Worm (Caenorhabditis elegans) whole organism, L2 larva: Measurements from ENCODE around the gene srw-60.
A peak's percentile ranks its signal among the peaks of the same experiment; 100 is the strongest.

Source experiments
- C34F6.9 ChIP-seq: fragments of 150-350 bp; optimal IDR thresholded peaks from 2 replicates; lab custom pipeline; 2014; ENCODE audit warnings: missing biosample characterization, missing genetic modification characterization
- F13H6.1 ChIP-seq: sonication (generic microtip); optimal IDR thresholded peaks from 2 replicates; lab custom pipeline; 2016; ENCODE audit warnings: missing genetic modification characterization, missing compliant biosample characterization
- R02D3.7 ChIP-seq: fragments of 150-350 bp; optimal IDR thresholded peaks from 2 replicates; lab custom pipeline; 2014; ENCODE audit warnings: missing biosample characterization, missing genetic modification characterization
- Y55F3AM.14 ChIP-seq: fragments of 200-800 bp; sonication (Bioruptor generic); optimal IDR thresholded peaks from 2 replicates; lab custom pipeline; 2018; ENCODE audit warnings: mild to moderate bottlenecking, missing genetic modification characterization, missing compliant biosample characterization
- alr-1 ChIP-seq: fragments of 150-350 bp; optimal IDR thresholded peaks from 2 replicates; lab custom pipeline; 2014; ENCODE audit warnings: missing biosample characterization, missing genetic modification characterization
- ama-1 ChIP-seq: fragments of 150-350 bp; optimal IDR thresholded peaks from 2 replicates; lab custom pipeline; 2018; ENCODE audit warnings: inconsistent platforms
- blmp-1 ChIP-seq: sonication (generic microtip); optimal IDR thresholded peaks from 2 replicates; lab custom pipeline; 2017; ENCODE audit warnings: missing genetic modification characterization, mild to moderate bottlenecking, missing compliant biosample characterization, antibody characterized with exemption, moderate library complexity; ENCODE audit not compliant: insufficient read depth
- ceh-82 ChIP-seq: fragments of 150-350 bp; optimal IDR thresholded peaks from 2 replicates; lab custom pipeline; 2014; ENCODE audit warnings: missing biosample characterization, missing genetic modification characterization
- crh-2 ChIP-seq: sonication (generic microtip); optimal IDR thresholded peaks from 2 replicates; lab custom pipeline; 2017; ENCODE audit warnings: missing biosample characterization, missing genetic modification characterization
- dmd-4 ChIP-seq: sonication (generic microtip); optimal IDR thresholded peaks from 2 replicates; lab custom pipeline; 2017; ENCODE audit warnings: missing biosample characterization, missing genetic modification characterization
- egl-27 ChIP-seq: sonication (generic microtip); optimal IDR thresholded peaks from 3 replicates; lab custom pipeline; 2017; ENCODE audit warnings: missing biosample characterization, missing genetic modification reagents, missing genetic modification characterization
- elt-3 ChIP-seq: sonication (generic microtip); optimal IDR thresholded peaks from 2 replicates; lab custom pipeline; 2017; ENCODE audit warnings: missing biosample characterization, missing genetic modification characterization
- gmeb-1 ChIP-seq: fragments of 150-350 bp; optimal IDR thresholded peaks from 2 replicates; lab custom pipeline; 2014; ENCODE audit warnings: missing biosample characterization, missing genetic modification characterization
- lin-11 ChIP-seq: fragments of 150-350 bp; sonication (generic microtip); optimal IDR thresholded peaks from 2 replicates; lab custom pipeline; 2014; ENCODE audit warnings: missing biosample characterization, missing genetic modification characterization, inconsistent platforms, mixed read lengths
- lin-13 ChIP-seq: fragments of 150-350 bp; optimal IDR thresholded peaks from 2 replicates; lab custom pipeline; 2014; ENCODE audit warnings: missing biosample characterization, missing genetic modification reagents, missing genetic modification characterization
- lsy-2 ChIP-seq, 2 experiments: fragments of 150-350 bp in 1 of 2; sonication (generic microtip) in 1 of 2; optimal IDR thresholded peaks; 2 replicates each; lab custom pipeline; 2014 to 2017; ENCODE audit warnings: missing biosample characterization in 2 of 2, missing genetic modification characterization in 2 of 2
- mab-5 ChIP-seq: fragments of 150-350 bp; optimal IDR thresholded peaks from 2 replicates; lab custom pipeline; 2014; ENCODE audit warnings: missing biosample characterization, missing genetic modification characterization
- mbf-1 ChIP-seq: sonication (generic microtip); optimal IDR thresholded peaks from 2 replicates; lab custom pipeline; 2017; ENCODE audit warnings: missing biosample characterization, missing genetic modification characterization
- mdl-1 ChIP-seq, 2 experiments: fragments of 150-350 bp in 1 of 2; sonication (generic microtip) in 1 of 2; optimal IDR thresholded peaks; 2 replicates each; lab custom pipeline; 2017; ENCODE audit warnings: missing biosample characterization in 2 of 2, missing genetic modification characterization in 2 of 2
- nhr-10 ChIP-seq: sonication (generic microtip); optimal IDR thresholded peaks from 2 replicates; lab custom pipeline; 2017; ENCODE audit warnings: missing biosample characterization, missing genetic modification characterization
- nhr-12 ChIP-seq: fragments of 150-350 bp; optimal IDR thresholded peaks from 2 replicates; lab custom pipeline; 2014; ENCODE audit warnings: missing biosample characterization, missing genetic modification characterization
- nhr-129 ChIP-seq: fragments of 150-350 bp; optimal IDR thresholded peaks from 2 replicates; lab custom pipeline; 2014; ENCODE audit warnings: missing biosample characterization, missing genetic modification characterization
- nhr-21 ChIP-seq: fragments of 150-350 bp; optimal IDR thresholded peaks from 2 replicates; lab custom pipeline; 2014; ENCODE audit warnings: missing biosample characterization, missing genetic modification characterization
- nhr-23 ChIP-seq: fragments of 150-350 bp; optimal IDR thresholded peaks from 2 replicates; lab custom pipeline; 2014; ENCODE audit warnings: missing biosample characterization, missing genetic modification reagents, missing genetic modification characterization
- nhr-237 ChIP-seq: fragments of 150-350 bp; optimal IDR thresholded peaks from 2 replicates; lab custom pipeline; 2014; ENCODE audit warnings: missing biosample characterization, missing genetic modification characterization
- nhr-25 ChIP-seq: fragments of 150-350 bp; sonication (generic microtip); optimal IDR thresholded peaks from 3 replicates; lab custom pipeline; 2014; ENCODE audit warnings: missing biosample characterization, missing genetic modification characterization
- nhr-6 ChIP-seq: fragments of 150-350 bp; optimal IDR thresholded peaks from 2 replicates; lab custom pipeline; 2014; ENCODE audit warnings: missing biosample characterization, missing genetic modification characterization
- nhr-77 ChIP-seq: fragments of 150-350 bp; optimal IDR thresholded peaks from 2 replicates; lab custom pipeline; 2014; ENCODE audit warnings: missing biosample characterization, missing genetic modification characterization
- peb-1 ChIP-seq: fragments of 150-350 bp; optimal IDR thresholded peaks from 2 replicates; lab custom pipeline; 2014; ENCODE audit warnings: missing biosample characterization, missing genetic modification characterization
- skn-1 ChIP-seq: sonication (generic microtip); optimal IDR thresholded peaks from 2 replicates; lab custom pipeline; 2017; ENCODE audit warnings: missing biosample characterization, missing genetic modification characterization
- sma-3 ChIP-seq: sonication (generic microtip); optimal IDR thresholded peaks from 2 replicates; lab custom pipeline; 2016; ENCODE audit warnings: missing genetic modification reagents, missing genetic modification characterization, missing compliant biosample characterization
- sma-9 ChIP-seq, 2 experiments: fragments of 150-350 bp in 1 of 2; sonication (generic microtip) in 1 of 2; optimal IDR thresholded peaks; 2 replicates each; lab custom pipeline; 2014 to 2016; ENCODE audit warnings: missing genetic modification characterization in 2 of 2, mild to moderate bottlenecking in 1 of 2, missing biosample characterization in 1 of 2, missing compliant biosample characterization in 1 of 2, missing genetic modification reagents in 1 of 2, moderate library complexity in 1 of 2
- snpc-4 ChIP-seq: fragments of 150-350 bp; optimal IDR thresholded peaks from 2 replicates; lab custom pipeline; 2014; ENCODE audit warnings: missing biosample characterization, missing genetic modification characterization
- unc-39 ChIP-seq: fragments of 150-350 bp; optimal IDR thresholded peaks from 2 replicates; lab custom pipeline; 2014; ENCODE audit warnings: missing biosample characterization, missing genetic modification characterization
- unc-55 ChIP-seq: fragments of 150-350 bp; sonication (generic microtip); optimal IDR thresholded peaks from 3 replicates; lab custom pipeline; 2014; ENCODE audit warnings: missing biosample characterization, missing genetic modification reagents, missing genetic modification characterization
- unc-62 ChIP-seq: fragments of 150-350 bp; optimal IDR thresholded peaks from 2 replicates; lab custom pipeline; 2014; ENCODE audit warnings: missing biosample characterization, missing genetic modification reagents, missing genetic modification characterization
- zag-1 ChIP-seq: fragments of 150-350 bp; optimal IDR thresholded peaks from 2 replicates; lab custom pipeline; 2014; ENCODE audit warnings: missing biosample characterization, missing genetic modification characterization
- ztf-1 ChIP-seq: fragments of 200-800 bp; sonication (Bioruptor generic); conservative IDR thresholded peaks from 2 replicates; pipeline ENCODE4 v1.3.6; 2022; ENCODE audit warnings: missing genetic modification characterization, missing compliant biosample characterization
- ztf-11 ChIP-seq: sonication (generic microtip); optimal IDR thresholded peaks from 2 replicates; lab custom pipeline; 2017; ENCODE audit warnings: missing biosample characterization, missing genetic modification characterization
- ztf-4 ChIP-seq: fragments of 150-350 bp; optimal IDR thresholded peaks from 2 replicates; lab custom pipeline; 2014; ENCODE audit warnings: missing biosample characterization, missing genetic modification characterization

srw-60 gene

ce11 chrII:2962531-2963164, 4.2 kb downstream of the srw-60 start:
- TF ChIP-seq skn-1 = no peak
- TF ChIP-seq nhr-77 = no peak
- TF ChIP-seq nhr-25 (tag; lab: Kevin White, UChicago) = no peak
- TF ChIP-seq blmp-1 (tag; lab: Kevin White, UChicago) = no peak
- peak; percentile 79 for TF ChIP-seq sma-9 (GFP tag; optimal IDR thresholded peaks at IDR 0.05; lab: Kevin White, UChicago)
- no peak for TF ChIP-seq sma-9 (tag; optimal IDR thresholded peaks at IDR 0.05; lab: Kevin White, UChicago)
- TF ChIP-seq lin-13 (GFP tag; lab: Kevin White, UChicago) = no peak
- no peak for TF ChIP-seq ztf-1 (GFP tag; lab: Robert Waterston, UW)
- TF ChIP-seq lin-11 (tag; lab: Kevin White, UChicago) = peak; percentile 7
- TF ChIP-seq mdl-1 (tag; optimal IDR thresholded peaks at IDR 0.05; lab: Kevin White, UChicago) = peak; percentile 97 to 98
- peak; percentile 40 for TF ChIP-seq crh-2 (tag; lab: Kevin White, UChicago)
- TF ChIP-seq zag-1 = peak; percentile 81
- no peak for TF ChIP-seq nhr-10 (tag; lab: Kevin White, UChicago)
- no peak for TF ChIP-seq elt-3
- peak; percentile 46 for TF ChIP-seq Y55F3AM.14 (GFP tag; lab: Kevin White, UChicago)
- peak; percentile 47 for TF ChIP-seq unc-55 (GFP tag; lab: Kevin White, UChicago)
- no peak for TF ChIP-seq egl-27 (tag; lab: Kevin White, UChicago)
- peak; percentile 41 for TF ChIP-seq C34F6.9
- TF ChIP-seq lsy-2 (tag; optimal IDR thresholded peaks at IDR 0.05; lab: Kevin White, UChicago) = no peak
- no peak for TF ChIP-seq ztf-4 (tag; lab: Kevin White, UChicago)
- TF ChIP-seq nhr-6 = no peak
- TF ChIP-seq F13H6.1 (tag; lab: Kevin White, UChicago) = peak; percentile 57
- TF ChIP-seq unc-39 (tag; lab: Kevin White, UChicago) = no peak
- peak; percentile 31 for TF ChIP-seq mab-5 (tag; lab: Kevin White, UChicago)
- TF ChIP-seq peb-1 (tag; lab: Kevin White, UChicago) = no peak

ce11 chrII:2963619-2964018, 5.2 kb downstream of the srw-60 start:
- TF ChIP-seq F13H6.1 (tag; lab: Kevin White, UChicago) = no peak
- no peak for TF ChIP-seq ceh-82 (tag; lab: Kevin White, UChicago)
- TF ChIP-seq nhr-77 = no peak
- TF ChIP-seq gmeb-1 (tag; lab: Kevin White, UChicago) = no peak
- TF ChIP-seq nhr-23 (tag; lab: Kevin White, UChicago) = no peak
- no peak for TF ChIP-seq unc-39 (tag; lab: Kevin White, UChicago)
- TF ChIP-seq Y55F3AM.14 (GFP tag; lab: Kevin White, UChicago) = no peak
- TF ChIP-seq elt-3 = no peak
- no peak for TF ChIP-seq nhr-21
- no peak for TF ChIP-seq ama-1
- no peak for TF ChIP-seq blmp-1 (tag; lab: Kevin White, UChicago)
- TF ChIP-seq nhr-12 (tag; lab: Kevin White, UChicago) = no peak
- TF ChIP-seq unc-62 = no peak

- TF ChIP-seq peb-1 (tag; lab: Kevin White, UChicago) (no peak), sma-3 (GFP tag; lab: Kevin White, UChicago) (no peak), mab-5 (tag; lab: Kevin White, UChicago) (no peak), nhr-77 (no peak), crh-2 (tag; lab: Kevin White, UChicago) (no peak), nhr-10 (tag; lab: Kevin White, UChicago) (no peak)
Observed at ce11 chrII:2965215-2965998, 7.0 kb downstream of the srw-60 start.

- no peak for TF ChIP-seq nhr-129 (tag; lab: Kevin White, UChicago)
- no peak for TF ChIP-seq lin-11 (tag; lab: Kevin White, UChicago)
- no peak for TF ChIP-seq lsy-2 (tag; optimal IDR thresholded peaks at IDR 0.05; lab: Kevin White, UChicago)
- no peak for TF ChIP-seq R02D3.7 (tag; lab: Kevin White, UChicago)
- TF ChIP-seq mdl-1 (tag; optimal IDR thresholded peaks at IDR 0.05; lab: Kevin White, UChicago) = no peak
- no peak for TF ChIP-seq ztf-11
- TF ChIP-seq peb-1 (tag; lab: Kevin White, UChicago) = no peak
- TF ChIP-seq Y55F3AM.14 (GFP tag; lab: Kevin White, UChicago) = no peak
- TF ChIP-seq nhr-12 (tag; lab: Kevin White, UChicago) = no peak
- no peak for TF ChIP-seq mbf-1 (tag; lab: Kevin White, UChicago)
- TF ChIP-seq nhr-237 = no peak
- no peak for TF ChIP-seq ztf-4 (tag; lab: Kevin White, UChicago)
- TF ChIP-seq dmd-4 (tag; lab: Kevin White, UChicago) = no peak
- TF ChIP-seq snpc-4 (tag; lab: Kevin White, UChicago) = no peak
- TF ChIP-seq sma-3 (GFP tag; lab: Kevin White, UChicago) = no peak
- TF ChIP-seq skn-1 = no peak
- no peak for TF ChIP-seq crh-2 (tag; lab: Kevin White, UChicago)
- no peak for TF ChIP-seq alr-1 (tag; lab: Kevin White, UChicago)
Observed at ce11 chrII:2966350-2966749, 7.9 kb downstream of the srw-60 start.
